Worm (Caenorhabditis elegans): ENCODE measurements around the gene best-5.

DNA sequence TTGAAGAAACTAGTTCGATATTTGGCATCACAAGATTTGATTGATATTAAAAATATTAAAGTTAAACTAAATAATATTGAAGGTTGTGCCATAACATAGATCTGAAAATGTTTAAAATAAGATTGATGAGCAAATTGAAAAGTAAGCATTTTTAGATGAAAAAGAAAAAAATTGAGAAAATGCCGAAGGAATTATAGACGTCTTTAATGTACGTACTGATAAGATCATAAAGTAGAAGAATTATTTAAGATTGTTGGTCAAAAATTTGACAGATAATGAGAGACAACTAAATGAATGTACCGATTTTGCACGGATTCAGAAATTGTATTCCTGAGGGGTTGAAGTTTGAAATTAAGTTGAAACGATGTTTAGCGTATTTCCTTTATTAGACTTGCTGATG is 30.1 kb upstream of the best-5 start, which contains the start of gene ncx-7:
- TF ChIP-seq unc-39 (tag; optimal IDR thresholded peaks at IDR 0.05) (no peak), unc-62 (GFP tag; optimal IDR thresholded peaks at IDR 0.05 in 1 of 2) (no peak), unc-62 (tag; optimal IDR thresholded peaks at IDR 0.05) (no peak)
